Worm (Caenorhabditis elegans) whole organism, early embryonic: Measurements from ENCODE around the gene twk-7.

Experiments
- B0310.2 ChIP-seq: sonication (generic microtip); optimal IDR thresholded peaks from 2 replicates; lab custom pipeline; 2016; ENCODE audit warnings: mild to moderate bottlenecking, missing genetic modification characterization, missing compliant biosample characterization
- F13C5.2 ChIP-seq: sonication (generic microtip); optimal IDR thresholded peaks from 2 replicates; lab custom pipeline; 2017; ENCODE audit warnings: mild to moderate bottlenecking, missing genetic modification characterization, inconsistent platforms, missing compliant biosample characterization
- aly-1 ChIP-seq: sonication (generic microtip); optimal IDR thresholded peaks from 2 replicates; lab custom pipeline; 2016; ENCODE audit warnings: missing genetic modification characterization, missing compliant biosample characterization
- ama-1 ChIP-seq: fragments of 150-350 bp; optimal IDR thresholded peaks from 2 replicates; lab custom pipeline; 2014
- ceh-13 ChIP-seq: fragments of 200-800 bp; sonication (Bioruptor generic); optimal IDR thresholded peaks from 2 replicates; lab custom pipeline; 2018; ENCODE audit warnings: mild to moderate bottlenecking, missing genetic modification characterization, missing compliant biosample characterization
- ceh-36 ChIP-seq: sonication (generic microtip); optimal IDR thresholded peaks from 2 replicates; lab custom pipeline; 2016; ENCODE audit warnings: missing genetic modification characterization, inconsistent platforms, missing compliant biosample characterization
- ets-7 ChIP-seq: sonication (generic microtip); optimal IDR thresholded peaks from 2 replicates; lab custom pipeline; 2016; ENCODE audit warnings: missing genotype, missing genetic modification characterization, missing compliant biosample characterization
- flt-1 ChIP-seq: fragments of 200-800 bp; sonication (Bioruptor generic); IDR thresholded peaks from 2 replicates; pipeline ENCODE4 v1.3.6; 2022; ENCODE audit warnings: missing genetic modification characterization, missing compliant biosample characterization
- hmbx-1 ChIP-seq: sonication (generic microtip); optimal IDR thresholded peaks from 2 replicates; lab custom pipeline; 2016; ENCODE audit warnings: mild to moderate bottlenecking, missing genetic modification characterization, missing compliant biosample characterization
- hmg-4 ChIP-seq: fragments of 200-800 bp; sonication (Bioruptor generic); optimal IDR thresholded peaks from 2 replicates; lab custom pipeline; 2018; ENCODE audit warnings: mild to moderate bottlenecking, missing genetic modification characterization, missing compliant biosample characterization
- hnd-1 ChIP-seq: sonication (generic microtip); optimal IDR thresholded peaks from 2 replicates; lab custom pipeline; 2016; ENCODE audit warnings: missing genetic modification characterization, missing compliant biosample characterization
- pes-1 ChIP-seq: fragments of 200-800 bp; sonication (Bioruptor generic); IDR thresholded peaks from 2 replicates; pipeline ENCODE4 v1.3.6; 2022; ENCODE audit warnings: missing genetic modification reagents, missing genetic modification characterization, missing compliant biosample characterization
- scrt-1 ChIP-seq: fragments of 200-800 bp; sonication (Bioruptor generic); IDR thresholded peaks from 2 replicates; pipeline ENCODE4 v1.3.6; 2022; ENCODE audit warnings: missing genetic modification characterization, missing compliant biosample characterization
- sea-1 ChIP-seq: fragments of 200-800 bp; sonication (Bioruptor generic); conservative IDR thresholded peaks from 2 replicates; pipeline ENCODE4 v1.3.6; 2022; ENCODE audit warnings: missing genetic modification characterization, missing compliant biosample characterization
- tbx-11 ChIP-seq: fragments of 200-800 bp; sonication (Bioruptor generic); IDR thresholded peaks from 2 replicates; pipeline ENCODE4 v1.3.6; 2022; ENCODE audit warnings: missing genetic modification characterization, missing compliant biosample characterization
- tbx-37 ChIP-seq: fragments of 200-800 bp; sonication (Bioruptor generic); conservative IDR thresholded peaks from 2 replicates; pipeline ENCODE4 v1.3.6; 2022; ENCODE audit warnings: missing genetic modification reagents, missing genetic modification characterization, missing compliant biosample characterization
- tra-4 ChIP-seq: sonication (generic microtip); optimal IDR thresholded peaks from 2 replicates; lab custom pipeline; 2017; ENCODE audit warnings: missing genetic modification characterization, missing compliant biosample characterization

The twk-7 gene

ce11 chrIII:8643639-8644038 lies at the start of gene twk-7:
Gene twk-7 (minus strand): TSS chrIII:8643739.
- TF ChIP-seq ceh-36 (tag; lab: Kevin White, UChicago) (no peak), aly-1 (tag; lab: Kevin White, UChicago) (no peak), tbx-37 (GFP tag; lab: Robert Waterston, UW) (no peak), tbx-11 (GFP tag; lab: Robert Waterston, UW) (no peak), B0310.2 (no peak), tra-4 (tag; lab: Kevin White, UChicago) (no peak), F13C5.2 (tag; lab: Kevin White, UChicago) (no peak), scrt-1 (GFP tag; lab: Robert Waterston, UW) (no peak), flt-1 (GFP tag; lab: Robert Waterston, UW) (no peak), hmbx-1 (no peak), pes-1 (GFP tag; lab: Robert Waterston, UW) (no peak), hnd-1 (tag; lab: Kevin White, UChicago) (no peak), ets-7 (tag; lab: Kevin White, UChicago) (no peak), ama-1 (no peak), ceh-13 (GFP tag; lab: Kevin White, UChicago) (no peak), hmg-4 (no peak)

DNA sequence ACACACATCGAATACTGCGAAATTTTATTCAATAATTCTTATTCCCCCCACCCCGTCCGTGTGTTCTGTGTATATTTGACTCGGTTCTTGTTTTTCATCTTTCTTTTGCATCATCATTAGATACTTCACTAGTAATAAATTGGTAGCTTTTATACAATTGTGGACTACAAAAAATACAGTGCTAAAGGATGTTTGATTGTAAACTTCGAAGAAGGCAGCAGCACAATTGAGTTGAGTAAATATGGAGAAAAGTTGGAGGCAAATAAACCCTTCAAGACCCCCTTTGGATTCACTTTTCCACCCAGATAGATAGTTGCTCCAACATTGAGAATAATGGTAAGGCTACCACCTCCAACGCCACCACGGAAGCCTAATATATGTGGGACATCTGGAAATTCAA lies 49.8 kb upstream of the twk-7 start, which contains the start of gene B0303.7:
B0303.7 (plus strand) TSS at position 301 of the 400 bp plus-strand sequence.
- TF ChIP-seq flt-1 (GFP tag; lab: Robert Waterston, UW) = no peak

ce11 chrIII:8689655-8690054 lies 46.1 kb upstream of the twk-7 start, which contains the start of gene B0303.4:
Gene B0303.4 (plus strand): TSS chrIII:8689850.
- no peak for TF ChIP-seq B0310.2
- TF ChIP-seq flt-1 (GFP tag; lab: Robert Waterston, UW) = no peak
- TF ChIP-seq ama-1 = no peak

DNA sequence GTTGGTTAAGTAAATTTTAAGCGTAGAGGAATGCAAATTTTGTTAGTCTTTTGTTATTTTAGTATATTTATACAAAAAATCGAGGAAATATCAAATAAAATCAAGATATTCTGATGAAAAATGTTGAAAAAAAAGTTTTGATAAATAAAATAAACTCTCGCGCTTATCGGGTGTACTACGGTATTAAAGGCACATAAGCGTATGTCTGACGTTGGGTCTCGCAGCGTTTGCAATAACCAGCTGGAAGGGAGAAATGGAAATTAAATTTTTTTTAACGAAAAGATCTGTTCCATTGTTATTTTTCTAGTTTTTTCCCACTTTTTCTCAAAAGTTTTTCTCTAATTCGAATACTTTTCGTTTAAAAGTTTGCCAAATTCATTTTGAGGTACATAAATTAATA lies 45.6 kb upstream of the twk-7 start:
- TF ChIP-seq pes-1 (GFP tag; lab: Robert Waterston, UW) (no peak), tbx-11 (GFP tag; lab: Robert Waterston, UW) (no peak), ama-1 (no peak), flt-1 (GFP tag; lab: Robert Waterston, UW) (no peak), tbx-37 (GFP tag; lab: Robert Waterston, UW) (no peak), tra-4 (tag; lab: Kevin White, UChicago) (no peak), ceh-36 (tag; lab: Kevin White, UChicago) (no peak), hmbx-1 (no peak), ceh-13 (GFP tag; lab: Kevin White, UChicago) (no peak), scrt-1 (GFP tag; lab: Robert Waterston, UW) (no peak), F13C5.2 (tag; lab: Kevin White, UChicago) (no peak)

DNA sequence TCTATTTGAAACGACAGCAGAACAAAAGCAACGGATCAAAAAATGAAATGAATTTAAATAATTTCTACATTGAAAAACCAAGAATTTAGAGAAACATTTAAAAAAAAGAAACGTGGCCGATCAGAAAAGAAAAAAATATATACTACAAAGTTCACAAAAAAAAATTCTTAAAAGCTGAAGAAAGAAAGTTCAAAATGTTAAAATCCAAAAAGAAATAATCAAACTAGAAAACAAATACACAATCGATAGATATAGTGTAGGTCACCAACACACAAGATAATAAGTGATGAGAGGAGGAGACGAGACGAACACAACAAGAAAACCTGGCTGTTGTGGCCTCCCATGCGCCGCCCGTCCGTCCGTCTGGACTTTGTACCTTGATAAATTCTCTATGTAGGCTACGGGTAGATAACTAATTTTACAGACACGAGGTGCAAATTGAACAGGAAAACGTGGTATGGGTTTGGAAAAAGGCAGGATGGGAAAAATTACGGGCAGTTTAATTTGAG lies 45.0 kb upstream of the twk-7 start, which contains the start of gene hadb-1:
hadb-1 (minus strand) TSS at position 51 of the 509 bp plus-strand sequence.
- TF ChIP-seq pes-1 (GFP tag; lab: Robert Waterston, UW) (no peak), hnd-1 (tag; lab: Kevin White, UChicago) (no peak), ceh-13 (GFP tag; lab: Kevin White, UChicago) (no peak), B0310.2 (no peak)

ce11 chrIII:8685590-8686240 lies 42.2 kb upstream of the twk-7 start:
- no peak for TF ChIP-seq ceh-36 (tag; lab: Kevin White, UChicago)

DNA sequence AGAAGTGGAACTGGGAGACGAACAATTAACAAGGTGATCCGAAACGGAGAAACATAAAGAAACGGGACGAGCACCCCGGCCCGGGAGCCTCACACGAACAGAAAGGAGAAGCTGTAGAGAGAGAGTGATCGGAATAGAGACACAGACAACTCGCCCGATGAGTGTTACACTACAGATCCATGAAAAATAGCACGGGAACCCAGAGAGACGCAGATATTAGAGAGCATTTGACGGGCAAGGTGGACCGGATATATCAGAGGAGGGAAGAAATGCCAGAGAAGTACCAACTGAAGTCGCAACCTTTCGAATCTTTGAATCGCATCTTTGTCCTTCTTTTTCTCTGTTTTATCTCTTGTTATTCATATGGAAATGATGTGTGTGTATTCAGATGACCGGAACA lies 40.9 kb upstream of the twk-7 start, which contains the start of gene anmt-1:
anmt-1 (plus strand) TSS at position 388 of the 400 bp plus-strand sequence.
- TF ChIP-seq aly-1 (tag; lab: Kevin White, UChicago) (no peak), hnd-1 (tag; lab: Kevin White, UChicago) (no peak), pes-1 (GFP tag; lab: Robert Waterston, UW) (no peak), F13C5.2 (tag; lab: Kevin White, UChicago) (no peak), scrt-1 (GFP tag; lab: Robert Waterston, UW) (no peak), ets-7 (tag; lab: Kevin White, UChicago) (no peak)

ce11 chrIII:8683679-8684263 lies 40.2 kb upstream of the twk-7 start, which contains the start of gene fli-1:
Gene fli-1 (minus strand): TSS chrIII:8683736.
- TF ChIP-seq pes-1 (GFP tag; lab: Robert Waterston, UW) = no peak
- TF ChIP-seq tbx-37 (GFP tag; lab: Robert Waterston, UW) = peak; percentile 45; the same call in 1 of the 2 replicates

DNA sequence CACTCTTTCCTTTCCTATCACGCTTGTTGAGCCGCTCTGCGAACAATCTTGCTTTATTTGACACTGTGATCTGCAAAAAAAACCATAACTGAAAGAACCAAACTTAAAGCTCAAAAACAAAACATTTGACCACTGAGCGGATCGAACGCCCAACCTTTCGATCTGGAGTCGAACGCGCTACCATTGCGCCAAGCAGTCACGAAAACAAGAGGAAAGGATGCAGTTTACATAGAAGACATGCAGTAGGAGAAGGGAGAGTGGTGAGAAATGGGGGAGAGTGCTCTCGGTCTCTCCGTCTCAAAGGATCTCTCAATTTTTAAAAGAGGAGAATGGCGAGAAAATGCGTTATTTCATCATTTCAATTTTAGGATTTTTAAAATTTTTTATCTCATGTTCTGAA lies 34.8 kb upstream of the twk-7 start:
- TF ChIP-seq F13C5.2 (tag; lab: Kevin White, UChicago) (peak; percentile 94), B0310.2 (peak; percentile 96), ama-1 (peak; percentile 79), pes-1 (GFP tag; lab: Robert Waterston, UW) (peak; percentile 98), aly-1 (tag; lab: Kevin White, UChicago) (peak; percentile 97), ceh-36 (tag; lab: Kevin White, UChicago) (peak; percentile 97), flt-1 (GFP tag; lab: Robert Waterston, UW) (peak; percentile 99), hmg-4 (peak; percentile 98), scrt-1 (GFP tag; lab: Robert Waterston, UW) (peak; percentile 98), hnd-1 (tag; lab: Kevin White, UChicago) (peak; percentile 89), sea-1 (peak; percentile 97), tbx-37 (GFP tag; lab: Robert Waterston, UW) (peak; percentile 98), ceh-13 (GFP tag; lab: Kevin White, UChicago) (peak; percentile 95), tbx-11 (GFP tag; lab: Robert Waterston, UW) (peak; percentile 97), hmbx-1 (peak; percentile 82), ets-7 (tag; lab: Kevin White, UChicago) (peak; percentile 94), tra-4 (tag; lab: Kevin White, UChicago) (peak; percentile 91)
